Fruit fly (Drosophila melanogaster) whole organism, adult: ENCODE measurements around the gene CG10147.

ENCODE experiments used
- CG12768 ChIP-seq: fragments of 200-800 bp; sonication (Bioruptor generic); optimal IDR thresholded peaks from 2 replicates; lab custom pipeline; 2017; ENCODE audit warnings: missing biosample characterization, missing genetic modification characterization, mild to moderate bottlenecking, moderate library complexity, missing genetic modification reagents
- CG1620 ChIP-seq: fragments of 200-800 bp; sonication (Bioruptor generic); optimal IDR thresholded peaks from 2 replicates; lab custom pipeline; 2016; ENCODE audit warnings: missing biosample characterization, missing genetic modification characterization
- CG33017 ChIP-seq: fragments of 200-800 bp; sonication (Bioruptor generic); optimal IDR thresholded peaks from 2 replicates; lab custom pipeline; 2018; ENCODE audit warnings: missing biosample characterization, mild to moderate bottlenecking, missing genetic modification characterization, moderate library complexity
- CG5204 ChIP-seq: fragments of 200-800 bp; sonication (Bioruptor generic); optimal IDR thresholded peaks from 2 replicates; lab custom pipeline; 2016; ENCODE audit warnings: missing biosample characterization, missing genetic modification characterization
- CG7045 ChIP-seq: fragments of 200-800 bp; sonication (Bioruptor generic); optimal IDR thresholded peaks from 2 replicates; lab custom pipeline; 2017; ENCODE audit warnings: missing biosample characterization, mild to moderate bottlenecking, missing genetic modification characterization
- CG7101 ChIP-seq: fragments of 200-800 bp; sonication (Bioruptor generic); optimal IDR thresholded peaks from 2 replicates; lab custom pipeline; 2018; ENCODE audit warnings: missing biosample characterization, mild to moderate bottlenecking, missing genetic modification characterization, moderate library complexity
- Clk ChIP-seq: fragments of 200-800 bp; sonication (Bioruptor generic); optimal IDR thresholded peaks from 2 replicates; lab custom pipeline; 2017; ENCODE audit warnings: missing biosample characterization, missing genetic modification characterization
- Hr96 ChIP-seq: fragments of 200-800 bp; sonication (Bioruptor generic); optimal IDR thresholded peaks from 2 replicates; lab custom pipeline; 2016; ENCODE audit warnings: missing biosample characterization, missing genetic modification characterization
- Mnt ChIP-seq: fragments of 200-800 bp; sonication (Bioruptor generic); optimal IDR thresholded peaks from 2 replicates; lab custom pipeline; 2016; ENCODE audit warnings: missing biosample characterization, mild to moderate bottlenecking, missing genetic modification characterization
- bab1 ChIP-seq: fragments of 200-800 bp; sonication (Bioruptor generic); optimal IDR thresholded peaks from 3 replicates; lab custom pipeline; 2019; ENCODE audit warnings: missing biosample characterization, mild to moderate bottlenecking, missing genetic modification characterization, moderate library complexity
- cic ChIP-seq: fragments of 200-800 bp; sonication (Bioruptor generic); optimal IDR thresholded peaks from 2 replicates; lab custom pipeline; 2017; ENCODE audit warnings: missing biosample characterization, mild to moderate bottlenecking, missing genetic modification characterization, moderate library complexity
- cnc ChIP-seq, 2 experiments: fragments of >200 bp; optimal IDR thresholded peaks; 2 replicates each; lab custom pipeline; 2017
- kay ChIP-seq: fragments of 200-800 bp; sonication (Bioruptor generic); peaks from one replicate; lab custom pipeline; 2016; ENCODE audit warnings: missing biosample characterization, missing genetic modification characterization, borderline replicate concordance
- tj ChIP-seq: fragments of 200-800 bp; sonication (Bioruptor generic); optimal IDR thresholded peaks from 3 replicates; lab custom pipeline; 2017; ENCODE audit warnings: missing biosample characterization, mild to moderate bottlenecking, missing genetic modification characterization, moderate library complexity

- no peak for TF ChIP-seq CG5204 (GFP tag; lab: Kevin White, UChicago)
- TF ChIP-seq Mnt: no peak
- TF ChIP-seq CG7045 (GFP tag; lab: Kevin White, UChicago): no peak
- TF ChIP-seq CG7101 (tag; lab: Kevin White, UChicago): no peak
- TF ChIP-seq cic (GFP tag; lab: Kevin White, UChicago): no peak
- no peak for TF ChIP-seq tj
- TF ChIP-seq CG1620 (GFP tag; lab: Kevin White, UChicago): no peak
- no peak for TF ChIP-seq Hr96
- TF ChIP-seq Clk (GFP tag; lab: Kevin White, UChicago): no peak
- no peak for TF ChIP-seq CG33017 (tag; lab: Kevin White, UChicago)
- no peak for TF ChIP-seq kay (GFP tag; lab: Kevin White, UChicago)
- no peak for TF ChIP-seq CG12768 (GFP tag; lab: Kevin White, UChicago)
- TF ChIP-seq bab1 (GFP tag; lab: Kevin White, UChicago): no peak
- TF ChIP-seq cnc (optimal IDR thresholded peaks at IDR 0.05; lab: Kevin White, UChicago): no peak
Observed at dm6 chr3L:6471820-6472219, 16.4 kb downstream of the CG10147 start.
